Worm (Caenorhabditis elegans) whole organism, L1 larva: ENCODE results near the gene Y38F2AR.3.

Experiments
- C16A3.4 ChIP-seq: fragments of 150-350 bp; optimal IDR thresholded peaks from 2 replicates; lab custom pipeline; 2014; ENCODE audit warnings: missing biosample characterization, missing genetic modification characterization
- C34B4.2 ChIP-seq: sonication (generic microtip); optimal IDR thresholded peaks from 2 replicates; lab custom pipeline; 2017; ENCODE audit warnings: mild to moderate bottlenecking, missing genetic modification characterization, missing compliant biosample characterization
- F16B12.6 ChIP-seq: fragments of 150-350 bp; optimal IDR thresholded peaks from 2 replicates; lab custom pipeline; 2014; ENCODE audit warnings: missing biosample characterization, missing genetic modification characterization
- aha-1 ChIP-seq: fragments of 150-350 bp; optimal IDR thresholded peaks from 2 replicates; lab custom pipeline; 2014; ENCODE audit warnings: missing biosample characterization, missing genetic modification characterization
- aly-2 ChIP-seq: fragments of 150-350 bp; optimal IDR thresholded peaks from 2 replicates; lab custom pipeline; 2014; ENCODE audit warnings: missing biosample characterization, missing genetic modification characterization
- ceh-63 ChIP-seq: fragments of 200-800 bp; sonication (Bioruptor generic); optimal IDR thresholded peaks from 2 replicates; lab custom pipeline; 2018; ENCODE audit warnings: mild to moderate bottlenecking, missing genetic modification characterization, missing compliant biosample characterization
- ceh-8 ChIP-seq: fragments of 200-800 bp; sonication (Bioruptor generic); optimal IDR thresholded peaks from 2 replicates; lab custom pipeline; 2018; ENCODE audit warnings: mild to moderate bottlenecking, missing genetic modification characterization, moderate library complexity, missing compliant biosample characterization
- ceh-82 ChIP-seq, 3 experiments: fragments of 150-350 bp in 1 of 3; sonication (generic microtip) in 2 of 3; optimal IDR thresholded peaks; 2 replicates each; lab custom pipeline; 2014 to 2017; ENCODE audit warnings: missing biosample characterization in 3 of 3, missing genetic modification characterization in 3 of 3
- ceh-88 ChIP-seq: fragments of 200-800 bp; sonication (Bioruptor generic); IDR thresholded peaks from 2 replicates; pipeline ENCODE4 v1.3.6; 2022; ENCODE audit warnings: missing genetic modification characterization, missing compliant biosample characterization
- ceh-90 ChIP-seq: sonication (generic microtip); optimal IDR thresholded peaks from 2 replicates; lab custom pipeline; 2016; ENCODE audit warnings: missing genetic modification characterization, missing compliant biosample characterization
- efl-1 ChIP-seq, 4 experiments: fragments of 150-350 bp; optimal IDR thresholded peaks in 3 of 4; peaks in 1 of 4; 1 replicate in 1 of 4; 2 replicates in 3 of 4; lab custom pipeline; 2014; ENCODE audit warnings: missing biosample characterization in 2 of 4, missing genetic modification characterization in 2 of 4, missing genetic modification reagents in 2 of 4
- efl-3 ChIP-seq: fragments of 200-800 bp; sonication (Bioruptor generic); optimal IDR thresholded peaks from 2 replicates; lab custom pipeline; 2018; ENCODE audit warnings: mild to moderate bottlenecking, missing genetic modification characterization, missing compliant biosample characterization
- egl-27 ChIP-seq, 2 experiments: fragments of 150-350 bp in 1 of 2; sonication (generic microtip); optimal IDR thresholded peaks; 3 replicates each; lab custom pipeline; 2017 to 2018; ENCODE audit warnings: missing biosample characterization in 2 of 2, missing genetic modification characterization in 2 of 2, missing genetic modification reagents in 2 of 2
- ets-5 ChIP-seq: fragments of 200-800 bp; sonication (Bioruptor generic); IDR thresholded peaks from 2 replicates; pipeline ENCODE4 v1.3.6; 2022; ENCODE audit warnings: missing genetic modification characterization, missing compliant biosample characterization
- fkh-4 ChIP-seq: sonication (generic microtip); optimal IDR thresholded peaks from 2 replicates; lab custom pipeline; 2016; ENCODE audit warnings: missing compliant biosample characterization, missing genetic modification characterization, borderline replicate concordance
- fkh-8 ChIP-seq: sonication (generic microtip); optimal IDR thresholded peaks from 2 replicates; lab custom pipeline; 2016; ENCODE audit warnings: mild to moderate bottlenecking, missing genetic modification characterization, missing compliant biosample characterization
- grh-1 ChIP-seq: fragments of 200-800 bp; sonication (Bioruptor generic); IDR thresholded peaks from 2 replicates; pipeline ENCODE4 v1.3.6; 2022; ENCODE audit warnings: missing genetic modification reagents, missing genetic modification characterization, missing compliant biosample characterization
- hlh-17 ChIP-seq: fragments of 200-800 bp; sonication (Bioruptor generic); optimal IDR thresholded peaks from 2 replicates; lab custom pipeline; 2018; ENCODE audit warnings: missing genetic modification characterization, mild to moderate bottlenecking, missing compliant biosample characterization, moderate library complexity, borderline replicate concordance
- hlh-4 ChIP-seq: sonication (generic microtip); optimal IDR thresholded peaks from 2 replicates; lab custom pipeline; 2016; ENCODE audit warnings: mild to moderate bottlenecking, missing genetic modification characterization, missing compliant biosample characterization
- isw-1 ChIP-seq: fragments of 200-800 bp; sonication (Bioruptor generic); IDR thresholded peaks from 2 replicates; pipeline ENCODE4 v1.3.6; 2022; ENCODE audit warnings: missing genetic modification characterization, missing compliant biosample characterization
- lin-13 ChIP-seq: fragments of 150-350 bp; optimal IDR thresholded peaks from 2 replicates; lab custom pipeline; 2014; ENCODE audit warnings: missing biosample characterization, missing genetic modification reagents, missing genetic modification characterization
- lin-14 ChIP-seq: fragments of 200-800 bp; sonication (Bioruptor generic); optimal IDR thresholded peaks from 2 replicates; lab custom pipeline; 2018; ENCODE audit warnings: mild to moderate bottlenecking, missing genetic modification characterization, moderate library complexity, missing compliant biosample characterization
- lin-35 ChIP-seq, 2 experiments: fragments of 150-350 bp; optimal IDR thresholded peaks; 2 replicates each; lab custom pipeline; 2014; ENCODE audit warnings: missing biosample characterization in 2 of 2, missing genetic modification characterization in 2 of 2, missing genetic modification reagents in 2 of 2
- lin-39 ChIP-seq: fragments of 150-350 bp; optimal IDR thresholded peaks from 2 replicates; lab custom pipeline; 2014; ENCODE audit warnings: missing biosample characterization, missing genetic modification reagents, missing genetic modification characterization
- lir-3 ChIP-seq: sonication (generic microtip); optimal IDR thresholded peaks from 2 replicates; lab custom pipeline; 2016; ENCODE audit warnings: mild to moderate bottlenecking, missing genetic modification characterization, moderate library complexity, missing compliant biosample characterization; ENCODE audit not compliant: poor library complexity
- lsy-2 ChIP-seq, 2 experiments: fragments of 150-350 bp; optimal IDR thresholded peaks; 2 replicates each; lab custom pipeline; 2014; ENCODE audit warnings: missing biosample characterization in 2 of 2, missing genetic modification characterization in 2 of 2
- mab-9 ChIP-seq: fragments of 200-800 bp; sonication (Bioruptor generic); IDR thresholded peaks from 2 replicates; pipeline ENCODE4 v1.3.6; 2022; ENCODE audit warnings: missing genetic modification reagents, missing genetic modification characterization, missing compliant biosample characterization
- mef-2 ChIP-seq: fragments of 150-350 bp; optimal IDR thresholded peaks from 2 replicates; lab custom pipeline; 2014; ENCODE audit warnings: missing biosample characterization, missing genetic modification characterization
- mep-1 ChIP-seq: fragments of 150-350 bp; optimal IDR thresholded peaks from 2 replicates; lab custom pipeline; 2014; ENCODE audit warnings: missing biosample characterization, missing genetic modification characterization
- nhr-11 ChIP-seq: fragments of 150-350 bp; optimal IDR thresholded peaks from 2 replicates; lab custom pipeline; 2014; ENCODE audit warnings: missing biosample characterization, missing genetic modification characterization
- nhr-12 ChIP-seq: sonication (generic microtip); optimal IDR thresholded peaks from 2 replicates; lab custom pipeline; 2017; ENCODE audit warnings: missing biosample characterization, missing genetic modification characterization
- nhr-19 ChIP-seq: fragments of 200-800 bp; sonication (Bioruptor generic); conservative IDR thresholded peaks from 2 replicates; pipeline ENCODE4 v1.3.6; 2022; ENCODE audit warnings: missing genetic modification characterization, missing compliant biosample characterization
- nhr-237 ChIP-seq: fragments of 150-350 bp; optimal IDR thresholded peaks from 2 replicates; lab custom pipeline; 2014; ENCODE audit warnings: missing biosample characterization, missing genetic modification characterization
- nhr-28 ChIP-seq: fragments of 150-350 bp; optimal IDR thresholded peaks from 2 replicates; lab custom pipeline; 2014; ENCODE audit warnings: missing biosample characterization, missing genetic modification characterization
- nhr-71 ChIP-seq: sonication (generic microtip); optimal IDR thresholded peaks from 2 replicates; lab custom pipeline; 2016; ENCODE audit warnings: mild to moderate bottlenecking, missing genetic modification characterization, moderate library complexity, missing compliant biosample characterization
- nhr-76 ChIP-seq: sonication (generic microtip); optimal IDR thresholded peaks from 2 replicates; lab custom pipeline; 2017; ENCODE audit warnings: missing biosample characterization, missing genetic modification characterization
- nhr-77 ChIP-seq: fragments of 150-350 bp; optimal IDR thresholded peaks from 2 replicates; lab custom pipeline; 2014; ENCODE audit warnings: missing biosample characterization, missing genetic modification characterization
- nhr-84 ChIP-seq: sonication (generic microtip); optimal IDR thresholded peaks from 2 replicates; lab custom pipeline; 2017; ENCODE audit warnings: missing biosample characterization, missing genetic modification characterization
- nhr-85 ChIP-seq: sonication (generic microtip); peaks from one replicate; lab custom pipeline; 2016; ENCODE audit warnings: missing genetic modification characterization, inconsistent platforms, missing compliant biosample characterization
- pag-3 ChIP-seq: sonication (generic microtip); optimal IDR thresholded peaks from 2 replicates; lab custom pipeline; 2017; ENCODE audit warnings: missing genetic modification characterization, mild to moderate bottlenecking, missing compliant biosample characterization, antibody characterized with exemption, borderline replicate concordance; ENCODE audit not compliant: insufficient read depth
- rnt-1 ChIP-seq: sonication (generic microtip); optimal IDR thresholded peaks from 2 replicates; lab custom pipeline; 2016; ENCODE audit warnings: mild to moderate bottlenecking, missing genetic modification characterization, moderate library complexity, missing compliant biosample characterization
- snpc-4 ChIP-seq: fragments of 150-350 bp; optimal IDR thresholded peaks from 2 replicates; lab custom pipeline; 2014; ENCODE audit warnings: missing biosample characterization, missing genetic modification characterization
- snu-23 ChIP-seq: sonication (generic microtip); optimal IDR thresholded peaks from 2 replicates; lab custom pipeline; 2016; ENCODE audit warnings: missing genetic modification characterization, missing compliant biosample characterization
- sptf-1 ChIP-seq: fragments of 150-350 bp; optimal IDR thresholded peaks from 2 replicates; lab custom pipeline; 2014; ENCODE audit warnings: missing biosample characterization, missing genetic modification characterization
- tbx-2 ChIP-seq: sonication (generic microtip); optimal IDR thresholded peaks from 2 replicates; lab custom pipeline; 2016; ENCODE audit warnings: missing genetic modification characterization, missing compliant biosample characterization
- unc-30 ChIP-seq: sonication (generic microtip); optimal IDR thresholded peaks from 2 replicates; lab custom pipeline; 2017; ENCODE audit warnings: missing biosample characterization, missing genetic modification characterization
- unc-98 ChIP-seq: fragments of 200-800 bp; sonication (Bioruptor generic); IDR thresholded peaks from 2 replicates; pipeline ENCODE4 v1.3.6; 2022; ENCODE audit warnings: missing genetic modification characterization, missing compliant biosample characterization
- zip-4 ChIP-seq: fragments of 200-800 bp; sonication (Bioruptor generic); optimal IDR thresholded peaks from 2 replicates; lab custom pipeline; 2018; ENCODE audit warnings: mild to moderate bottlenecking, missing genetic modification characterization, moderate library complexity, missing compliant biosample characterization
- ztf-11 ChIP-seq, 2 experiments: sonication (generic microtip); optimal IDR thresholded peaks; 2 replicates each; lab custom pipeline; 2016 to 2017; ENCODE audit warnings: missing genetic modification characterization in 2 of 2, missing biosample characterization in 1 of 2, missing compliant biosample characterization in 1 of 2
- ztf-4 ChIP-seq: fragments of 150-350 bp; optimal IDR thresholded peaks from 2 replicates; lab custom pipeline; 2014; ENCODE audit warnings: missing biosample characterization, missing genetic modification characterization

Gene Y38F2AR.3

ce11 chrIV:2383713-2384112, at the start of gene Y38F2AR.3:
Gene Y38F2AR.3, plus strand, starts transcription at chrIV:2384013.
- TF ChIP-seq unc-98 (GFP tag; lab: Robert Waterston, UW) (no peak), ceh-88 (GFP tag; lab: Robert Waterston, UW) (no peak), nhr-28 (no peak), lin-39 (tag; lab: Kevin White, UChicago) (no peak), F16B12.6 (no peak), ztf-11 (tag; optimal IDR thresholded peaks at IDR 0.05; lab: Kevin White, UChicago) (no peak), ceh-63 (GFP tag; lab: Kevin White, UChicago) (no peak), lin-13 (no peak), fkh-8 (tag; lab: Kevin White, UChicago) (no peak), nhr-237 (no peak)

- peak; percentile 1 for TF ChIP-seq fkh-4 (tag; lab: Kevin White, UChicago)
- TF ChIP-seq lir-3 (tag; lab: Kevin White, UChicago), result no peak
- TF ChIP-seq lin-13, result peak; percentile 34
- no peak for TF ChIP-seq rnt-1 (tag; lab: Kevin White, UChicago)
- peak; percentile 79 for TF ChIP-seq tbx-2 (tag; lab: Kevin White, UChicago)
- TF ChIP-seq mef-2, result no peak
- TF ChIP-seq egl-27 (tag; optimal IDR thresholded peaks at IDR 0.05; lab: Kevin White, UChicago), result no peak
- peak; percentile 42 for TF ChIP-seq F16B12.6
- no peak for TF ChIP-seq C34B4.2 (tag; lab: Kevin White, UChicago)
- TF ChIP-seq mep-1 (tag; lab: Kevin White, UChicago), result peak; percentile 92
- no peak for TF ChIP-seq ceh-90 (tag; lab: Kevin White, UChicago)
- no peak for TF ChIP-seq unc-98 (GFP tag; lab: Robert Waterston, UW)
- no peak for TF ChIP-seq sptf-1 (tag; lab: Kevin White, UChicago)
- TF ChIP-seq lin-14 (GFP tag; lab: Kevin White, UChicago), result no peak
- no peak for TF ChIP-seq efl-3 (GFP tag; lab: Kevin White, UChicago)
- no peak for TF ChIP-seq nhr-12 (tag; lab: Kevin White, UChicago)
- TF ChIP-seq snpc-4 (tag; lab: Kevin White, UChicago), result peak; percentile 51
- TF ChIP-seq nhr-71 (tag; lab: Kevin White, UChicago), result no peak
- TF ChIP-seq zip-4 (GFP tag; lab: Kevin White, UChicago), result no peak
- TF ChIP-seq snu-23 (GFP tag; lab: Kevin White, UChicago), result no peak
- no peak for TF ChIP-seq nhr-84 (tag; lab: Kevin White, UChicago)
- peak in 1 of 2 experiments; percentile 33 for TF ChIP-seq ztf-11 (tag; optimal IDR thresholded peaks at IDR 0.05; lab: Kevin White, UChicago)
- peak; percentile 4 for TF ChIP-seq nhr-11 (tag; lab: Kevin White, UChicago)
- no peak for TF ChIP-seq aly-2 (tag; lab: Kevin White, UChicago)
- no peak for TF ChIP-seq aha-1
- no peak for TF ChIP-seq nhr-76 (tag; lab: Kevin White, UChicago)
- peak; percentile 13 to 88 (median 56) for TF ChIP-seq ceh-82 (tag; optimal IDR thresholded peaks at IDR 0.05; lab: Kevin White, UChicago)
- peak; percentile 5 for TF ChIP-seq fkh-8 (tag; lab: Kevin White, UChicago)
- no peak for TF ChIP-seq nhr-77 (tag; lab: Kevin White, UChicago)
- peak; percentile 75 for TF ChIP-seq ceh-8 (GFP tag; lab: Kevin White, UChicago)
- peak; percentile 40 to 68 for TF ChIP-seq efl-1 (optimal IDR thresholded peaks at IDR 0.05; lab: Kevin White, UChicago)
- TF ChIP-seq efl-1 (GFP tag; optimal IDR thresholded peaks at IDR 0.05 in 1 of 2; lab: Kevin White, UChicago), result peak; percentile 72 to 95
- TF ChIP-seq ztf-4 (tag; lab: Kevin White, UChicago), result no peak
- TF ChIP-seq nhr-19, result peak; percentile 70
- TF ChIP-seq mab-9, result no peak
- TF ChIP-seq unc-30 (tag; lab: Kevin White, UChicago), result no peak
- TF ChIP-seq ceh-63 (GFP tag; lab: Kevin White, UChicago), result no peak
- TF ChIP-seq hlh-4, result no peak
- TF ChIP-seq nhr-237, result no peak
- TF ChIP-seq lin-35 (GFP tag; optimal IDR thresholded peaks at IDR 0.05; lab: Kevin White, UChicago), result peak; percentile 63
- TF ChIP-seq pag-3 (tag; lab: Kevin White, UChicago), result no peak
- peak; percentile 57 for TF ChIP-seq isw-1
- TF ChIP-seq lsy-2 (tag; optimal IDR thresholded peaks at IDR 0.05; lab: Kevin White, UChicago), result peak; percentile 77 to 85
- TF ChIP-seq hlh-17 (GFP tag; lab: Kevin White, UChicago), result no peak
- TF ChIP-seq ets-5 (GFP tag; lab: Robert Waterston, UW), result no peak
- TF ChIP-seq nhr-85 (tag; lab: Kevin White, UChicago), result peak; percentile 80
- TF ChIP-seq grh-1, result peak; percentile 30; the same call in 1 of the 2 replicates
- TF ChIP-seq C16A3.4 (tag; lab: Kevin White, UChicago), result peak; percentile 29
Measured at ce11 chrIV:2348862-2349321, 34.9 kb upstream of the Y38F2AR.3 start, which contains the start of the genes ppgn-1 and tftc-1. Gene ppgn-1, minus strand, starts transcription at chrIV:2348912. Gene tftc-1, plus strand, starts transcription at chrIV:2349271.
